Fruit fly (Drosophila melanogaster): ENCODE results near the gene noi.

noi gene

DNA sequence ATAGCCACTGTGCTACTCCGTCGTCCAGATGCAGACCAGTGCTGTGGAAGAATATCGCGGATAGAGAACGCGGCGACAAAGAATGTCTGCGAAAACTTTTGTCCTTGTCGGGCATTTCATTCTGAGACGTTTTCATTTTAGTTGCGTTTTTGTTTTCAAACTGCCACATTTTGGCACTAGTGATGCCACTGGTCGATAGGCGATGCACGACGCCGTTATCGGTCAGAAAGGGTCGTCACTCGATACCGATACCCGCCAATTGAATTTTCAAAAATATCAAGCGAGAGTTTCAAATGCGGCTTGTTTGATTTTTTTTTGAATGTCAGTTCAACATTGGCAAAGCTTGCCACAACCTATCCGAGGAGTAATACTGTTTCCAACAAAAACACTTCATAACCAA lies 40.8 kb downstream of the noi start (continued):
- TF ChIP-seq zen2 (GFP tag; IDR thresholded peaks at IDR 0.05; ENCODE audit: partially characterized antibody) (peak; percentile 82; the same call in 2 of the 3 replicates), CG4730 (GFP tag; IDR thresholded peaks at IDR 0.05) (no peak), CG8944 (GFP tag; optimal IDR thresholded peaks at IDR 0.05) (no peak), cwo (GFP tag; optimal IDR thresholded peaks at IDR 0.05) (no peak), CG5245 (GFP tag; optimal IDR thresholded peaks at IDR 0.05) (no peak), tx (GFP tag; optimal IDR thresholded peaks at IDR 0.05) (no peak), Antp (GFP tag; optimal IDR thresholded peaks at IDR 0.05) (no peak), usp (GFP tag; optimal IDR thresholded peaks at IDR 0.05) (no peak), lab (GFP tag; optimal IDR thresholded peaks at IDR 0.05) (no peak), CG18764 (GFP tag; optimal IDR thresholded peaks at IDR 0.05) (no peak), CG3838 (GFP tag; optimal IDR thresholded peaks at IDR 0.05) (no peak), zf30C (GFP tag; optimal IDR thresholded peaks at IDR 0.05) (no peak), crp (GFP tag; optimal IDR thresholded peaks at IDR 0.05) (no peak), CG2120 (GFP tag; optimal IDR thresholded peaks at IDR 0.05) (no peak), wek (GFP tag; optimal IDR thresholded peaks at IDR 0.05) (no peak), CG15514 (GFP tag; optimal IDR thresholded peaks at IDR 0.05) (peak; percentile 51), CG14860 (GFP tag; IDR thresholded peaks at IDR 0.05; ENCODE audit: partially characterized antibody) (peak; percentile 66; the same call in 2 of the 3 replicates), onecut (GFP tag; IDR thresholded peaks at IDR 0.05) (no peak), Tbp (GFP tag; optimal IDR thresholded peaks at IDR 0.05) (no peak), phol (tag; optimal IDR thresholded peaks at IDR 0.05) (peak; percentile 28), CG16863 (GFP tag; optimal IDR thresholded peaks at IDR 0.05) (no peak), dmrt99B (tag; optimal IDR thresholded peaks at IDR 0.05) (no peak), CG30020 (tag; optimal IDR thresholded peaks at IDR 0.05) (no peak), kay (GFP tag; optimal IDR thresholded peaks at IDR 0.05) (no peak), CG11247 (GFP tag; IDR thresholded peaks at IDR 0.05) (no peak), dpn (GFP tag; optimal IDR thresholded peaks at IDR 0.05) (no peak), CG10274 (GFP tag; optimal IDR thresholded peaks at IDR 0.05) (no peak), Xbp1 (GFP tag; optimal IDR thresholded peaks at IDR 0.05) (no peak), oc (tag; optimal IDR thresholded peaks at IDR 0.05) (no peak), sisA (GFP tag; IDR thresholded peaks at IDR 0.05) (no peak), pros (GFP tag; optimal IDR thresholded peaks at IDR 0.05) (no peak), hb (GFP tag; IDR thresholded peaks at IDR 0.05; ENCODE audit: partially characterized antibody) (peak; percentile 64; the same call in 1 of the 3 replicates), hkb (optimal IDR thresholded peaks at IDR 0.05) (no peak), hkb (GFP tag; IDR thresholded peaks at IDR 0.05) (no peak), Ravus (GFP tag; IDR thresholded peaks at IDR 0.05) (no peak), fu2 (GFP tag; optimal IDR thresholded peaks at IDR 0.05) (no peak), ttk (GFP tag; IDR thresholded peaks at IDR 0.05) (no peak), pzg (GFP tag; optimal IDR thresholded peaks at IDR 0.05) (peak; percentile 72), Awh (GFP tag; IDR thresholded peaks at IDR 0.05) (no peak), Atf6 (GFP tag; IDR thresholded peaks at IDR 0.05) (no peak), CG1024 (GFP tag; IDR thresholded peaks at IDR 0.05) (no peak), Hr3 (GFP tag; optimal IDR thresholded peaks at IDR 0.05) (no peak), sens-2 (GFP tag; IDR thresholded peaks at IDR 0.05) (no peak), Opbp (GFP tag; IDR thresholded peaks at IDR 0.05; ENCODE audit: partially characterized antibody) (peak; percentile 71; the same call in 2 of the 3 replicates), CG4328 (GFP tag; optimal IDR thresholded peaks at IDR 0.05) (no peak), salm (tag; optimal IDR thresholded peaks at IDR 0.05) (no peak), gsb-n (tag; optimal IDR thresholded peaks at IDR 0.05) (no peak), amos (GFP tag; IDR thresholded peaks at IDR 0.05; ENCODE audit: partially characterized antibody) (peak; percentile 72), bbx (GFP tag; IDR thresholded peaks at IDR 0.05; ENCODE audit: partially characterized antibody) (peak; percentile 70), mld (GFP tag; IDR thresholded peaks at IDR 0.05; ENCODE audit: partially characterized antibody) (peak; percentile 41; the same call in 1 of the 3 replicates), BEAF-32 (GFP tag; optimal IDR thresholded peaks at IDR 0.05) (peak; percentile 70)

Data from whole organism, embryonic.